Worm (Caenorhabditis elegans) whole organism, young adult: Measurements from ENCODE around the gene gon-14.

Experiments used
- B0019.2 ChIP-seq: fragments of 200-800 bp; sonication (Bioruptor generic); conservative IDR thresholded peaks from 2 replicates; pipeline ENCODE4 v1.3.6; 2022; ENCODE audit warnings: missing genetic modification reagents, missing genetic modification characterization, missing compliant biosample characterization
- B0261.1 ChIP-seq: sonication (generic microtip); optimal IDR thresholded peaks from 2 replicates; lab custom pipeline; 2016; ENCODE audit warnings: mild to moderate bottlenecking, missing genetic modification characterization, moderate library complexity, missing compliant biosample characterization
- C17E4.6 ChIP-seq: fragments of 200-800 bp; sonication (Bioruptor generic); IDR thresholded peaks from 2 replicates; pipeline ENCODE4 v1.3.6; 2022; ENCODE audit warnings: missing genetic modification reagents, missing genetic modification characterization, missing compliant biosample characterization
- D2030.7 ChIP-seq: fragments of 200-800 bp; sonication (Bioruptor generic); IDR thresholded peaks from 2 replicates; pipeline ENCODE4 v1.3.6; 2022; ENCODE audit warnings: missing genetic modification reagents, missing genetic modification characterization, missing compliant biosample characterization
- F23B12.7 ChIP-seq: sonication (generic microtip); optimal IDR thresholded peaks from 2 replicates; lab custom pipeline; 2017; ENCODE audit warnings: missing genetic modification characterization, mild to moderate bottlenecking, missing compliant biosample characterization, antibody characterized with exemption, moderate library complexity; ENCODE audit not compliant: insufficient read depth
- F37B4.10 ChIP-seq: fragments of 200-800 bp; sonication (Bioruptor generic); IDR thresholded peaks from 2 replicates; pipeline ENCODE4 v1.3.6; 2022; ENCODE audit warnings: missing genetic modification characterization, missing compliant biosample characterization
- F57A8.1 ChIP-seq: fragments of 200-800 bp; sonication (Bioruptor generic); optimal IDR thresholded peaks from 2 replicates; lab custom pipeline; 2018; ENCODE audit warnings: mild to moderate bottlenecking, missing genetic modification characterization, moderate library complexity, missing compliant biosample characterization
- T07F8.4 ChIP-seq: sonication (generic microtip); optimal IDR thresholded peaks from 2 replicates; lab custom pipeline; 2016; ENCODE audit warnings: mild to moderate bottlenecking, missing genetic modification characterization, moderate library complexity, missing compliant biosample characterization
- Y53F4B.3 ChIP-seq: fragments of 200-800 bp; sonication (Bioruptor generic); IDR thresholded peaks from 2 replicates; pipeline ENCODE4 v1.3.6; 2022; ENCODE audit warnings: missing genetic modification reagents, missing genetic modification characterization, missing compliant biosample characterization
- Y53G8AR.9 ChIP-seq: fragments of 200-800 bp; sonication (Bioruptor generic); conservative IDR thresholded peaks from 2 replicates; pipeline ENCODE4 v1.3.6; 2022; ENCODE audit warnings: missing genetic modification reagents, missing genetic modification characterization, missing compliant biosample characterization
- Y79H2A.3 ChIP-seq: fragments of 200-800 bp; sonication (Bioruptor generic); conservative IDR thresholded peaks from 2 replicates; pipeline ENCODE4 v1.3.6; 2022; ENCODE audit warnings: missing genetic modification reagents, missing genetic modification characterization, missing compliant biosample characterization
- atf-7 ChIP-seq: sonication (generic microtip); optimal IDR thresholded peaks from 2 replicates; lab custom pipeline; 2017; ENCODE audit warnings: mild to moderate bottlenecking, missing genetic modification characterization, missing compliant biosample characterization
- bed-1 ChIP-seq: fragments of 200-800 bp; sonication (Bioruptor generic); IDR thresholded peaks from 2 replicates; pipeline ENCODE4 v1.3.6; 2022; ENCODE audit warnings: missing genetic modification reagents, missing genetic modification characterization, missing compliant biosample characterization
- cebp-1 ChIP-seq, 2 experiments: fragments of 200-800 bp in 1 of 2; sonication (Bioruptor generic) in 1 of 2; sonication (generic microtip) in 1 of 2; IDR thresholded peaks in 1 of 2; optimal IDR thresholded peaks in 1 of 2; 2 replicates each; pipeline versions ENCODE4 v1.3.6 to Lab custom; 2017 to 2022; ENCODE audit warnings: missing compliant biosample characterization in 2 of 2, missing genetic modification characterization in 2 of 2, mild to moderate bottlenecking in 1 of 2, missing genetic modification reagents in 1 of 2, moderate library complexity in 1 of 2
- cebp-2 ChIP-seq: fragments of 200-800 bp; sonication (Bioruptor generic); IDR thresholded peaks from 2 replicates; pipeline ENCODE4 v1.3.6; 2022; ENCODE audit warnings: missing genetic modification characterization, missing compliant biosample characterization
- ceh-79 ChIP-seq: sonication (generic microtip); optimal IDR thresholded peaks from 2 replicates; lab custom pipeline; 2017; ENCODE audit warnings: mild to moderate bottlenecking, missing genetic modification characterization, missing compliant biosample characterization
- dpl-1 ChIP-seq: fragments of 150-350 bp; optimal IDR thresholded peaks from 2 replicates; lab custom pipeline; 2014; ENCODE audit warnings: missing biosample characterization, missing genetic modification reagents, missing genetic modification characterization
- egl-44 ChIP-seq: fragments of 200-800 bp; sonication (Bioruptor generic); IDR thresholded peaks from 2 replicates; pipeline ENCODE4 v1.3.6; 2022; ENCODE audit warnings: missing genetic modification reagents, missing genetic modification characterization, missing compliant biosample characterization
- gei-17 ChIP-seq: fragments of 200-800 bp; sonication (Bioruptor generic); optimal IDR thresholded peaks from 2 replicates; lab custom pipeline; 2018; ENCODE audit warnings: mild to moderate bottlenecking, missing genetic modification characterization, missing compliant biosample characterization
- him-1 ChIP-seq: sonication (generic microtip); optimal IDR thresholded peaks from 2 replicates; lab custom pipeline; 2016; ENCODE audit warnings: missing genotype, missing genetic modification reagents, missing genetic modification characterization, missing compliant biosample characterization
- hrde-1 ChIP-seq: sonication (generic microtip); optimal IDR thresholded peaks from 2 replicates; lab custom pipeline; 2016; ENCODE audit warnings: missing genetic modification characterization, mild to moderate bottlenecking, missing compliant biosample characterization, moderate library complexity, missing genotype, missing genetic modification reagents, borderline replicate concordance
- hsf-1 ChIP-seq: fragments of 200-800 bp; sonication (Bioruptor generic); IDR thresholded peaks from 2 replicates; pipeline ENCODE4 v1.3.6; 2022; ENCODE audit warnings: missing genetic modification reagents, missing genetic modification characterization, missing compliant biosample characterization
- let-607 ChIP-seq, 2 experiments: fragments of 200-800 bp in 1 of 2; sonication (Bioruptor generic) in 1 of 2; sonication (generic microtip) in 1 of 2; optimal IDR thresholded peaks; 2 replicates each; lab custom pipeline; 2016 to 2018; ENCODE audit warnings: mild to moderate bottlenecking in 2 of 2, missing compliant biosample characterization in 2 of 2, missing genetic modification characterization in 2 of 2, moderate library complexity in 2 of 2, missing genotype in 1 of 2
- lin-26 ChIP-seq: fragments of 200-800 bp; sonication (Bioruptor generic); IDR thresholded peaks from 2 replicates; pipeline ENCODE4 v1.3.6; 2022; ENCODE audit warnings: missing genetic modification reagents, missing genetic modification characterization, missing compliant biosample characterization
- lin-35 ChIP-seq, 3 experiments: fragments of 150-350 bp in 2 of 3; sonication (generic microtip) in 1 of 3; optimal IDR thresholded peaks; 2 replicates each; lab custom pipeline; 2014 to 2018; ENCODE audit warnings: missing biosample characterization in 3 of 3, missing genetic modification characterization in 3 of 3, missing genetic modification reagents in 3 of 3
- lsl-1 ChIP-seq: fragments of 200-800 bp; sonication (Bioruptor generic); optimal IDR thresholded peaks from 2 replicates; lab custom pipeline; 2018; ENCODE audit warnings: mild to moderate bottlenecking, missing genetic modification characterization, moderate library complexity, missing compliant biosample characterization
- madf-10 ChIP-seq: sonication (generic microtip); optimal IDR thresholded peaks from 2 replicates; lab custom pipeline; 2016; ENCODE audit warnings: mild to moderate bottlenecking, missing genetic modification characterization, missing compliant biosample characterization
- madf-6 ChIP-seq: fragments of 200-800 bp; sonication (Bioruptor generic); IDR thresholded peaks from 2 replicates; pipeline ENCODE4 v1.3.6; 2022; ENCODE audit warnings: missing genetic modification reagents, missing genetic modification characterization, missing compliant biosample characterization
- madf-8 ChIP-seq: fragments of 200-800 bp; sonication (Bioruptor generic); conservative IDR thresholded peaks from 2 replicates; pipeline ENCODE4 v1.3.6; 2022; ENCODE audit warnings: missing genetic modification reagents, missing genetic modification characterization, missing compliant biosample characterization
- mcd-1 ChIP-seq: fragments of 200-800 bp; sonication (Bioruptor generic); IDR thresholded peaks from 2 replicates; pipeline ENCODE4 v1.3.6; 2022; ENCODE audit warnings: missing genetic modification reagents, missing genetic modification characterization, missing compliant biosample characterization
- mel-28 ChIP-seq: sonication (generic microtip); optimal IDR thresholded peaks from 2 replicates; lab custom pipeline; 2016; ENCODE audit warnings: borderline replicate concordance, mild to moderate bottlenecking, missing genetic modification characterization, missing compliant biosample characterization
- mes-4 ChIP-seq: sonication (generic microtip); optimal IDR thresholded peaks from 2 replicates; lab custom pipeline; 2016; ENCODE audit warnings: missing genotype, missing genetic modification characterization, missing compliant biosample characterization
- nfya-1 ChIP-seq: sonication (generic microtip); optimal IDR thresholded peaks from 2 replicates; lab custom pipeline; 2017; ENCODE audit warnings: antibody characterized with exemption, missing compliant biosample characterization, missing genetic modification characterization, borderline replicate concordance; ENCODE audit not compliant: insufficient read depth
- nfya-2 ChIP-seq: fragments of 200-800 bp; sonication (Bioruptor generic); IDR thresholded peaks from 2 replicates; pipeline ENCODE4 v1.3.6; 2022; ENCODE audit warnings: missing genetic modification reagents, missing genetic modification characterization, missing compliant biosample characterization
- nhr-120 ChIP-seq: fragments of 200-800 bp; sonication (Bioruptor generic); IDR thresholded peaks from 2 replicates; pipeline ENCODE4 v1.3.6; 2022; ENCODE audit warnings: missing genetic modification characterization, missing compliant biosample characterization
- nhr-27 ChIP-seq: fragments of 200-800 bp; sonication (Bioruptor generic); optimal IDR thresholded peaks from 2 replicates; lab custom pipeline; 2018; ENCODE audit warnings: mild to moderate bottlenecking, missing genetic modification characterization, moderate library complexity, missing compliant biosample characterization
- rcor-1 ChIP-seq: fragments of 200-800 bp; sonication (Bioruptor generic); IDR thresholded peaks from 2 replicates; pipeline ENCODE4 v1.3.6; 2022; ENCODE audit warnings: missing genetic modification reagents, missing genetic modification characterization, missing compliant biosample characterization
- rpc-1 ChIP-seq, 2 experiments: fragments of 150-350 bp in 1 of 2; sonication (generic microtip) in 1 of 2; optimal IDR thresholded peaks; 2 replicates each; lab custom pipeline; 2014 to 2018; ENCODE audit warnings: missing biosample characterization in 1 of 2, missing genetic modification characterization in 1 of 2, missing genetic modification reagents in 1 of 2, missing genotype in 1 of 2
- sdz-38 ChIP-seq: sonication (generic microtip); optimal IDR thresholded peaks from 2 replicates; lab custom pipeline; 2016; ENCODE audit warnings: missing genotype, missing genetic modification characterization, missing compliant biosample characterization
- sea-2 ChIP-seq: fragments of 200-800 bp; sonication (Bioruptor generic); IDR thresholded peaks from 2 replicates; pipeline ENCODE4 v1.3.6; 2022; ENCODE audit warnings: missing genetic modification characterization, missing compliant biosample characterization
- somi-1 ChIP-seq: fragments of 200-800 bp; sonication (Bioruptor generic); optimal IDR thresholded peaks from 2 replicates; lab custom pipeline; 2018; ENCODE audit warnings: mild to moderate bottlenecking, missing genetic modification characterization, missing compliant biosample characterization
- sptf-2 ChIP-seq: fragments of 200-800 bp; sonication (Bioruptor generic); optimal IDR thresholded peaks from 2 replicates; lab custom pipeline; 2018; ENCODE audit warnings: mild to moderate bottlenecking, missing genetic modification characterization, missing compliant biosample characterization
- unc-130 ChIP-seq: sonication (generic microtip); optimal IDR thresholded peaks from 2 replicates; lab custom pipeline; 2016; ENCODE audit warnings: missing genetic modification reagents, missing genetic modification characterization, missing compliant biosample characterization
- ztf-22 ChIP-seq: fragments of 200-800 bp; sonication (Bioruptor generic); optimal IDR thresholded peaks from 2 replicates; lab custom pipeline; 2018; ENCODE audit warnings: mild to moderate bottlenecking, missing genetic modification characterization, moderate library complexity, missing compliant biosample characterization
- ztf-25 ChIP-seq: fragments of 200-800 bp; sonication (Bioruptor generic); IDR thresholded peaks from 2 replicates; pipeline ENCODE4 v1.3.6; 2022; ENCODE audit warnings: missing genetic modification reagents, missing genetic modification characterization, missing compliant biosample characterization
- ztf-28 ChIP-seq: fragments of 200-800 bp; sonication (Bioruptor generic); IDR thresholded peaks from 2 replicates; pipeline ENCODE4 v1.3.6; 2022; ENCODE audit warnings: missing genetic modification reagents, missing genetic modification characterization, missing compliant biosample characterization
- ztf-3 ChIP-seq: fragments of 200-800 bp; sonication (Bioruptor generic); optimal IDR thresholded peaks from 2 replicates; lab custom pipeline; 2018; ENCODE audit warnings: mild to moderate bottlenecking, missing genetic modification characterization, missing compliant biosample characterization

gon-14 gene

DNA sequence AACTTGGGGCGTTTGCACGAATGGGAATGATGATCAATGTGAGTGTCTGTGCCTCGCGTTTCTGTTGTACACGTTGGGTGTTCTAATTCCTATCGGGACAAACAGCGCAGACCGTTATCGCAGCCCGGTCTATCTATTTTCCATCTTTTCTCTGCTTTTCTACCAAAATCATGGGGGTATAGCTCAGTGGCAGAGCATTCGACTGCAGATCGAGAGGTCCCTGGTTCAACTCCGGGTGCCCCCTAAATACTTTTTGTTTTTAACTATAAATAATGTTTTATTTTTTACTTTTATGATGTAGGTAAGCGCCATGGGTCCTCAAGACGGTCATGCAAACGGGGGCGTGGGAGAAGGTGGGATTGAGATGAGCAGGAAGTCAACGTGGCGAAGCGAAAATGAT lies 51.4 kb downstream of the gon-14 start (continued):
- peak; percentile 57 for TF ChIP-seq F23B12.7 (tag; lab: Kevin White, UChicago)
- TF ChIP-seq ztf-3 (GFP tag; lab: Kevin White, UChicago) = no peak
- no peak for TF ChIP-seq sdz-38 (tag; lab: Kevin White, UChicago)
- TF ChIP-seq cebp-2 (GFP tag; lab: Robert Waterston, UW) = 0 out of 2 replicates have a peak, but pooled peaks have one; percentile 42
- TF ChIP-seq rpc-1 (optimal IDR thresholded peaks at IDR 0.05; lab: Kevin White, UChicago) = peak; percentile 86
- peak; percentile 92 for TF ChIP-seq rpc-1 (tag; optimal IDR thresholded peaks at IDR 0.05; lab: Kevin White, UChicago)
- peak; percentile 90 for TF ChIP-seq sptf-2 (GFP tag; lab: Kevin White, UChicago)
- peak; percentile 48 for TF ChIP-seq ceh-79
- peak; percentile 78; the same call in 1 of the 2 replicates for TF ChIP-seq ztf-25 (GFP tag; lab: Robert Waterston, UW)
- 0 out of 2 replicates have a peak, but pooled peaks have one; percentile 24 for TF ChIP-seq hsf-1 (GFP tag; lab: Robert Waterston, UW)
- TF ChIP-seq madf-8 = peak; percentile 45
- TF ChIP-seq ztf-22 (GFP tag; lab: Kevin White, UChicago) = no peak
- peak; percentile 9 for TF ChIP-seq atf-7 (tag; lab: Kevin White, UChicago)
- TF ChIP-seq T07F8.4 = peak; percentile 69
- no peak for TF ChIP-seq bed-1 (GFP tag; lab: Robert Waterston, UW)
- TF ChIP-seq B0019.2 (GFP tag; lab: Robert Waterston, UW) = peak; percentile 25; the same call in 1 of the 2 replicates
- TF ChIP-seq mel-28 (tag; lab: Kevin White, UChicago) = no peak
- no peak for TF ChIP-seq sea-2 (GFP tag; lab: Robert Waterston, UW)
- no peak for TF ChIP-seq lin-35 (GFP tag; optimal IDR thresholded peaks at IDR 0.05; lab: Kevin White, UChicago)
- peak; percentile 43 for TF ChIP-seq lsl-1 (GFP tag; lab: Kevin White, UChicago)
- TF ChIP-seq Y79H2A.3 = no peak
- no peak for TF ChIP-seq C17E4.6 (GFP tag; lab: Robert Waterston, UW)
- TF ChIP-seq F57A8.1 (GFP tag; lab: Kevin White, UChicago) = peak; percentile 66
- TF ChIP-seq rcor-1 = no peak
- TF ChIP-seq nhr-27 = no peak
- TF ChIP-seq B0261.1 (tag; lab: Kevin White, UChicago) = peak; percentile 77
- no peak for TF ChIP-seq nfya-1 (tag; lab: Kevin White, UChicago)
- TF ChIP-seq mcd-1 (GFP tag; lab: Robert Waterston, UW) = no peak
- peak; percentile 10 to 16 for TF ChIP-seq let-607 (tag; optimal IDR thresholded peaks at IDR 0.05; lab: Kevin White, UChicago)
- TF ChIP-seq egl-44 (GFP tag; lab: Robert Waterston, UW) = peak; percentile 85
- peak; percentile 71 for TF ChIP-seq him-1 (tag; lab: Kevin White, UChicago)
- no peak for TF ChIP-seq nfya-2 (GFP tag; lab: Robert Waterston, UW)
- peak; percentile 22 for TF ChIP-seq unc-130 (GFP tag; lab: Kevin White, UChicago)
- TF ChIP-seq lin-26 (GFP tag; lab: Robert Waterston, UW) = peak; percentile 94
- peak; percentile 39 for TF ChIP-seq mes-4 (tag; lab: Kevin White, UChicago)
- TF ChIP-seq ztf-28 = no peak
- peak; percentile 70 for TF ChIP-seq hrde-1 (tag; lab: Kevin White, UChicago)
- no peak for TF ChIP-seq dpl-1
- TF ChIP-seq F37B4.10 = 0 out of 2 replicates have a peak, but pooled peaks have one; percentile 69
- TF ChIP-seq Y53F4B.3 = no peak
- TF ChIP-seq cebp-1 (GFP tag; IDR thresholded peaks at IDR 0.05; lab: Robert Waterston, UW) = 0 out of 2 replicates have a peak, but pooled peaks have one; percentile 45
- TF ChIP-seq cebp-1 (tag; optimal IDR thresholded peaks at IDR 0.05; lab: Kevin White, UChicago) = no peak
- TF ChIP-seq Y53G8AR.9 (GFP tag; lab: Robert Waterston, UW) = no peak
- peak; percentile 69; the same call in 1 of the 2 replicates for TF ChIP-seq D2030.7
- no peak for TF ChIP-seq nhr-120 (GFP tag; lab: Robert Waterston, UW)
- peak; percentile 49 for TF ChIP-seq somi-1 (GFP tag; lab: Kevin White, UChicago)
- no peak; the same call in 1 of the 2 replicates for TF ChIP-seq madf-6 (GFP tag; lab: Robert Waterston, UW)
- TF ChIP-seq gei-17 (GFP tag; lab: Kevin White, UChicago) = no peak
- TF ChIP-seq madf-10 (tag; lab: Kevin White, UChicago) = peak; percentile 55
